Worm (Caenorhabditis elegans) whole organism, early embryonic: ENCODE measurements around the gene Y57A10C.11.
"Not testable (repeated sequence)": the region's sequence is repeated elsewhere in the genome, so short reads cannot be mapped to it uniquely, and the experiment has no call there.

ENCODE experiments used
- B0310.2 ChIP-seq: sonication (generic microtip); optimal IDR thresholded peaks from 2 replicates; lab custom pipeline; 2016; ENCODE audit warnings: mild to moderate bottlenecking, missing genetic modification characterization, missing compliant biosample characterization
- F13C5.2 ChIP-seq: sonication (generic microtip); optimal IDR thresholded peaks from 2 replicates; lab custom pipeline; 2017; ENCODE audit warnings: mild to moderate bottlenecking, missing genetic modification characterization, inconsistent platforms, missing compliant biosample characterization
- aly-1 ChIP-seq: sonication (generic microtip); optimal IDR thresholded peaks from 2 replicates; lab custom pipeline; 2016; ENCODE audit warnings: missing genetic modification characterization, missing compliant biosample characterization
- ama-1 ChIP-seq: fragments of 150-350 bp; optimal IDR thresholded peaks from 2 replicates; lab custom pipeline; 2014
- ceh-13 ChIP-seq: fragments of 200-800 bp; sonication (Bioruptor generic); optimal IDR thresholded peaks from 2 replicates; lab custom pipeline; 2018; ENCODE audit warnings: mild to moderate bottlenecking, missing genetic modification characterization, missing compliant biosample characterization
- ceh-36 ChIP-seq: sonication (generic microtip); optimal IDR thresholded peaks from 2 replicates; lab custom pipeline; 2016; ENCODE audit warnings: missing genetic modification characterization, inconsistent platforms, missing compliant biosample characterization
- ets-7 ChIP-seq: sonication (generic microtip); optimal IDR thresholded peaks from 2 replicates; lab custom pipeline; 2016; ENCODE audit warnings: missing genotype, missing genetic modification characterization, missing compliant biosample characterization
- flt-1 ChIP-seq: fragments of 200-800 bp; sonication (Bioruptor generic); IDR thresholded peaks from 2 replicates; pipeline ENCODE4 v1.3.6; 2022; ENCODE audit warnings: missing genetic modification characterization, missing compliant biosample characterization
- hmbx-1 ChIP-seq: sonication (generic microtip); optimal IDR thresholded peaks from 2 replicates; lab custom pipeline; 2016; ENCODE audit warnings: mild to moderate bottlenecking, missing genetic modification characterization, missing compliant biosample characterization
- hmg-4 ChIP-seq: fragments of 200-800 bp; sonication (Bioruptor generic); optimal IDR thresholded peaks from 2 replicates; lab custom pipeline; 2018; ENCODE audit warnings: mild to moderate bottlenecking, missing genetic modification characterization, missing compliant biosample characterization
- hnd-1 ChIP-seq: sonication (generic microtip); optimal IDR thresholded peaks from 2 replicates; lab custom pipeline; 2016; ENCODE audit warnings: missing genetic modification characterization, missing compliant biosample characterization
- pes-1 ChIP-seq: fragments of 200-800 bp; sonication (Bioruptor generic); IDR thresholded peaks from 2 replicates; pipeline ENCODE4 v1.3.6; 2022; ENCODE audit warnings: missing genetic modification reagents, missing genetic modification characterization, missing compliant biosample characterization
- scrt-1 ChIP-seq: fragments of 200-800 bp; sonication (Bioruptor generic); IDR thresholded peaks from 2 replicates; pipeline ENCODE4 v1.3.6; 2022; ENCODE audit warnings: missing genetic modification characterization, missing compliant biosample characterization
- sea-1 ChIP-seq: fragments of 200-800 bp; sonication (Bioruptor generic); conservative IDR thresholded peaks from 2 replicates; pipeline ENCODE4 v1.3.6; 2022; ENCODE audit warnings: missing genetic modification characterization, missing compliant biosample characterization
- tbx-11 ChIP-seq: fragments of 200-800 bp; sonication (Bioruptor generic); IDR thresholded peaks from 2 replicates; pipeline ENCODE4 v1.3.6; 2022; ENCODE audit warnings: missing genetic modification characterization, missing compliant biosample characterization
- tbx-37 ChIP-seq: fragments of 200-800 bp; sonication (Bioruptor generic); conservative IDR thresholded peaks from 2 replicates; pipeline ENCODE4 v1.3.6; 2022; ENCODE audit warnings: missing genetic modification reagents, missing genetic modification characterization, missing compliant biosample characterization
- tra-4 ChIP-seq: sonication (generic microtip); optimal IDR thresholded peaks from 2 replicates; lab custom pipeline; 2017; ENCODE audit warnings: missing genetic modification characterization, missing compliant biosample characterization

The Y57A10C.11 gene

DNA sequence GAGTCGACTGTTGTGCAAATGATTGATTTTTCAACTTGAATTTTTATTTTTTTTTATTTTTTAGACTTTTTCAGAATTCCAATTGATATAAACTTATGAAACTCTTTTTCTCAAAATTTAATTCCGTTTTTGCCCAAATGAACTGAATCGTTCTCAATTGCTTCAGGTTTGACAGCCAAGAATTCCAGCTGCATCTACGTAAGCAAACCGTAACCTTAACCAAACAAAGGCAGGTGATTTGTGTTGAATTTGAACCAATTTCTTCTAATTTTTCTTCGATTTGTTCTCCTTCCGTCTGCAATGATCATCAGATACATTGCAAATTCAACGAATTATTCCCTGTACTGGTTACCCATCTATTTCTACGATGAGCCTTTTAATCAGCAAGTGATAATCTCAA is 35.1 kb upstream of the Y57A10C.11 start, which contains the start of gene sre-34:
Gene sre-34 (plus strand): TSS at position 301 of the 400 bp plus-strand sequence.
- no peak for TF ChIP-seq tbx-37
- no peak for TF ChIP-seq B0310.2 (tag; lab: Kevin White, UChicago)
- no peak for TF ChIP-seq hnd-1
- TF ChIP-seq tbx-11 (GFP tag; lab: Robert Waterston, UW), result no peak
- TF ChIP-seq pes-1, result no peak
- TF ChIP-seq F13C5.2, result no peak
- no peak for TF ChIP-seq sea-1 (GFP tag; lab: Robert Waterston, UW)

DNA sequence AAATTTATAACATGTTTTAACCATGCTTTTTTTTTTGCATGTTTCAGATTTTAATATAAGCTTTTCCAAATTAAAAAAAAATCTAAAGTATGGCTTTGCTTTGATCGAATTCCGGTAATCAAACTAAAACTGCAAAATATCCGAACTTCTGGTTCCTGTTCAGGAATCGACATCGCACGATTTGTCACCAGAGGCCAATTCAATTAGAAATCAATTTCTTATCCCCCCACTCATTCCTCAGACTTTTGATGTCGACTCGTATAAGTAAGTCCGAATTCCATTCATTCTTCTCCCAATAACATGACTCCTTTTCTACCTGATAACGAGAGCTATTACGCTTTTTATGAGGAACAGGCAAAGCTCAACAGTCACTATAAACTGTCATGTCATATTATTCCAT is 33.5 kb upstream of the Y57A10C.11 start, which contains the start of gene srh-27:
Gene srh-27 (plus strand): TSS at position 301 of the 400 bp plus-strand sequence.
- TF ChIP-seq hnd-1 (no peak), tbx-37 (no peak), ceh-36 (tag; lab: Kevin White, UChicago) (no peak), sea-1 (GFP tag; lab: Robert Waterston, UW) (no peak), hmg-4 (GFP tag; lab: Kevin White, UChicago) (no peak), hmbx-1 (no peak), ets-7 (tag; lab: Kevin White, UChicago) (no peak), tbx-11 (GFP tag; lab: Robert Waterston, UW) (no peak), scrt-1 (GFP tag; lab: Robert Waterston, UW) (no peak), ama-1 (no peak)

DNA sequence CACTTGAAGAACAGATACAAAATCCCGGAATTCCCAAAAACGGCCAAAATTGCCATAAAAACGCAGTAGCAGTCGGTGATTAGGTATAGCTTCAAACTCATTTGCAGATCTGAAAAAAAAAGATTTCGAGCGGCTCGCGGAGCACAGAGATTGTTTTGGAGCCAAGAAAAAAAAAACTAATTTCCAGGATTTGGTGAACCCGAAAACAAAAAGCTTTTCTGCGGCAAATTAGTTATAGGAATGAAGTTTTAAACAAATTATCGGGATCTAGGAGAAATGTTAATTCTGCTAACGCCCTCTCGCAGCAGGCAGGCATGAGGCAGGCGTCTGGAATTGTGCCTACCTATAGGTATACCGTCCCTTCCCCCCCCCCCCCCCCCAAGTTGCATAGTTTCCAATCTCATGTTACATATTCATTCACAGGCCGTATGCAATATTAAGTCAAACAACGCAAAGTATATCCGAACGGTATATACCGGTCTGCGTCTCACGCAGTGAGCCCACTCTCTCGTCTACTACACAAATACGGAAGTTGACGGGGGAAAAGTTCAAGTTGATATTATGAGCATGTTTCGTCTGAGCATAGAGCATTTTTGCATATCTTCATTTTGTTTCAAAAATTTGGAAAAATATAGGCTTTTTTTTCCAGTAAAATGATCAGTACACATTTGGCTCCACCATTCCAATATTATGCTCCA is 30.1 kb upstream of the Y57A10C.11 start, which contains the start of the genes W05H5.1 and pitr-6:
Gene W05H5.1 (minus strand): TSS at position 101 of the 698 bp plus-strand sequence.
Gene pitr-6 (plus strand): TSS at position 648 of the 698 bp plus-strand sequence.
- no peak for TF ChIP-seq scrt-1 (GFP tag; lab: Robert Waterston, UW)
- no peak for TF ChIP-seq hmg-4 (GFP tag; lab: Kevin White, UChicago)
- TF ChIP-seq tra-4 (tag; lab: Kevin White, UChicago), result no peak
- TF ChIP-seq ets-7 (tag; lab: Kevin White, UChicago), result no peak
- no peak for TF ChIP-seq flt-1
- TF ChIP-seq hnd-1, result no peak

DNA sequence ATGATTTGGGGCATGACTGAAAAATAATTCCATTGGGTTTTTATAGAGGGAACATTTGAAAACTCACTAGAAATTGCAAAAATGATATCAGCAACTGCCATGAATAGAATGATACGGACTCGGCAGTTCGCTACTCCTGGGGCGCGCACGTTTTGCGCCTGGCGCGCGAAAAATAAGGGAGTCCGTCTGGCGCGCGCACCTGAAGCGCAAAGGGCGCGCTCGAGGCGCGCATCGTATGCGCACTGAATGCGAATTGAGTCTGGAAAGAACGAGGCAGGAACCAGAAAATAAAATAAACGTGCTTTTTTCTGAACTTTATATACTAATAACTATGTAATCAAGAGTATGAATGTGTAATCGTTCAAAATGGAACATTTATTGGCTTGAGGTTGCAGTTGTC is 26.5 kb upstream of the Y57A10C.11 start, which contains the start of gene Y57A10C.10:
Gene Y57A10C.10 (minus strand): TSS at position 101 of the 400 bp plus-strand sequence.
- not testable (repeated sequence) for TF ChIP-seq aly-1 (tag; lab: Kevin White, UChicago); ets-7 (tag; lab: Kevin White, UChicago); ama-1

DNA sequence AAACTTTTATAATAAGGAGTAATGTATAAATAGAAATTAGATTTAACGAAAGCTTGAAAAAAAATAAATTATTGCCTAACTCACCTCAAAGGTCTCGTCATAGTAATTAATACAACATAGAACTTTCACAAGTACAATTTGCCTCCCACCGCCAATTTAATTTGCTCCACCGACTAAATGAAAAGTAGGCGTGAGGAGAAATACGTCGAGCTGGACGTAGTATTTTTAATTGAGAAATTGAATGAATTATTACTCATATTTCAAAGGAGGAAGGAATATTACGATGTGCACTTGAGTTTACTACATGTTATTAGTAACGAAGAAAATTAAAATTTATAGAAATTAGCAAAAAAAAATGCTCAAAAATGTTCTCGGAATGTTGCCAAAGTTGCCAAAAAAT is 23.7 kb upstream of the Y57A10C.11 start, which contains the start of gene Y57A10C.9:
Gene Y57A10C.9 (minus strand): TSS at position 101 of the 400 bp plus-strand sequence.
- no peak for TF ChIP-seq ets-7 (tag; lab: Kevin White, UChicago)
- TF ChIP-seq F13C5.2, result no peak
- TF ChIP-seq tbx-37, result no peak
- TF ChIP-seq ama-1, result no peak
- no peak for TF ChIP-seq hmg-4 (GFP tag; lab: Kevin White, UChicago)
- no peak for TF ChIP-seq pes-1
- TF ChIP-seq ceh-13 (GFP tag; lab: Kevin White, UChicago), result no peak

DNA sequence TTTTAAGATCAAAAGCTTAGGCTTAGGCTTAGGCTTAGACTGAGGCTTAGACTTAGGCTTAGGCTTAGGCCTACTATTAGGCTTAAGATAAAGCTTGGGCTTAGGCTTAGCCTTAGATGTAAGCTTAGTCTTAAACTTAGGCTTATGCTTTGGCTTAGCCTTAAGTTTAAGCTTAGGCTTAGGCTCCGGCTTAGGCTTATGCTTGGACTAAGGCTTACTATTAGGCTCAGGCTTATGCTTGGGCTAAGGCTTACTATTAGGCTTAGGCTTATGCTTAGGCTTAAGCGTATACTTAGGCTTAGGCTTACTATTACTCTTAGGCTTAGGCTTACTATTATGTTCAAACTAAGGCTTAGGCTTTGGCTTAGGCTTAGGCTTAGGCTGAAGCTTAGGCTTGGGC is 22.0 kb upstream of the Y57A10C.11 start:
- peak; percentile 82 for TF ChIP-seq ceh-36 (tag; lab: Kevin White, UChicago)
- TF ChIP-seq ceh-13 (GFP tag; lab: Kevin White, UChicago), result no peak

DNA sequence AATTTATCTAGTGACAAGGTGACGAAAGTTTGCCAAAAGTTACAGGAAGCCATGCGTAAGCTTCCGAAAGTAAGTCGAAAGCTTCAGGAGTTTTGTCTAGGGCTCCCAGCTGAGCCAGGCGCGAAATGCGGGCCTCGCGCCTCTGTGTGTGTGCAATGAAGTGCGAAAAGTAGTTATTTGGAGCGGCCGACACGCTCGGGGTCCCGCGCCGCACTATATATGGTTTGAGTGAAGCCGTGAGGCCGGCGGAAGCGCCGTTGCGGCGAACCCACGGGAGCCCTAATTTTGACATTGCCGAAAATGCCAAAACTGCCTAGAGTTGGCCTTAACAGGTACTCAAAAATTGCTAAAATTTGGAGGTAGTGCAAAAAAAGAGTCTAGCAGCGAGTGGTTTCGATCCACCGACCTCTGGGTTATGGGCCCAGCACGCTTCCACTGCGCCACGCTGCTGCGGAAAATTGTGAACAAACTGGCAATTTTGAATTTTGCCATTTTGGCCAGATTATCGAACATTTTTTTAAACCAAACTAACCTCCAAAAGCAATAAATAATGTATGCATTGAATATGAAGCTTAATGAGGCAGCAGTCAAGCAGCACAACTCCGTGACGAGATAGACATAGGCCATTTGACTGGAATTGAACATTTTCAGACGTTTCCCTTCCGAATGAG is 20.6 kb upstream of the Y57A10C.11 start:
- TF ChIP-seq flt-1 (no peak), aly-1 (tag; lab: Kevin White, UChicago) (no peak), ceh-36 (tag; lab: Kevin White, UChicago) (no peak), pes-1 (no peak), tra-4 (tag; lab: Kevin White, UChicago) (no peak), tbx-37 (no peak), ceh-13 (GFP tag; lab: Kevin White, UChicago) (no peak), F13C5.2 (no peak), tbx-11 (GFP tag; lab: Robert Waterston, UW) (no peak), ama-1 (no peak), B0310.2 (tag; lab: Kevin White, UChicago) (no peak), hmg-4 (GFP tag; lab: Kevin White, UChicago) (no peak), hmbx-1 (no peak), ets-7 (tag; lab: Kevin White, UChicago) (no peak), sea-1 (GFP tag; lab: Robert Waterston, UW) (no peak), scrt-1 (GFP tag; lab: Robert Waterston, UW) (no peak), hnd-1 (no peak)

DNA sequence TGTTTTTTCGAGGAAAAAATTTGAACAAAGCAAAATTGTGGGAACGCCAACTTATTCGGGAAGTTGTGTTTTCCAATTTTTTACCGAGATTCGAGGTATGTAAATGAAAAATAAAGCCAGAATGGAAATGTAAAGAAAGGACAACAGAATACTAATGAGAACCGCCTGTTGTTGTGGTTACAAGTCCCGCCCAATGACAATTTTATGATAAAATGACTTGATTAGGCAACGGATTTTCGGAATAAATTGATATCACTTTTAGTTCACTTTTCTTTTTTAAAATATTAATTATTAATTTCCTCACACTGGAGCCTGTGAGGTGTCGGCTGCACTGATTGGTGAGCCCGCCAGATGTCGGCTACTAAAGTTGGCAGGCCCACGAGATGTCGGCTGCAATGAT is 17.7 kb upstream of the Y57A10C.11 start, which contains the start of gene dct-12:
Gene dct-12 (minus strand): TSS at position 101 of the 400 bp plus-strand sequence.
- TF ChIP-seq hmbx-1 (no peak), flt-1 (no peak), ets-7 (tag; lab: Kevin White, UChicago) (no peak), tra-4 (tag; lab: Kevin White, UChicago) (no peak), tbx-37 (no peak), aly-1 (tag; lab: Kevin White, UChicago) (no peak), hmg-4 (GFP tag; lab: Kevin White, UChicago) (no peak), F13C5.2 (no peak), B0310.2 (tag; lab: Kevin White, UChicago) (no peak), pes-1 (no peak), scrt-1 (GFP tag; lab: Robert Waterston, UW) (no peak), tbx-11 (GFP tag; lab: Robert Waterston, UW) (no peak)
